Fruit fly (Drosophila melanogaster) whole organism, embryonic: ENCODE data around the gene CG34454.
A peak's percentile ranks its signal among the peaks of the same experiment; 100 is the strongest.

Source experiments
- BEAF-32 ChIP-seq: fragments of 200-800 bp; sonication (Bioruptor generic); optimal IDR thresholded peaks from 3 replicates; lab custom pipeline; 2017; ENCODE audit warnings: missing biosample characterization, missing genetic modification characterization, mild to moderate bottlenecking, moderate library complexity, missing genetic modification reagents
- CG10431 ChIP-seq: fragments of 200-800 bp; sonication (Bioruptor generic); optimal IDR thresholded peaks from 3 replicates; lab custom pipeline; 2018; ENCODE audit warnings: missing biosample characterization, mild to moderate bottlenecking, missing genetic modification characterization
- CG11247 ChIP-seq: fragments of 200-800 bp; sonication (Bioruptor generic); IDR thresholded peaks from 2 replicates; pipeline ENCODE4 v1.3.6; 2022; ENCODE audit warnings: missing biosample characterization, missing genetic modification characterization
- CG13296 ChIP-seq: fragments of 200-800 bp; sonication (Bioruptor generic); optimal IDR thresholded peaks from 3 replicates; lab custom pipeline; 2018; ENCODE audit warnings: missing biosample characterization, mild to moderate bottlenecking, missing genetic modification characterization
- CG14014 ChIP-seq: fragments of 200-800 bp; sonication (Bioruptor generic); IDR thresholded peaks from 2 replicates; pipeline ENCODE4 v1.3.6; 2022; ENCODE audit warnings: missing biosample characterization, missing genetic modification characterization
- CG14710 ChIP-seq: fragments of 200-800 bp; sonication (Bioruptor generic); optimal IDR thresholded peaks from 3 replicates; lab custom pipeline; 2019; ENCODE audit warnings: missing biosample characterization, mild to moderate bottlenecking, missing genetic modification characterization, moderate library complexity
- CG15514 ChIP-seq: fragments of 200-800 bp; sonication (Bioruptor generic); optimal IDR thresholded peaks from 3 replicates; lab custom pipeline; 2017; ENCODE audit warnings: missing biosample characterization, missing genetic modification characterization, mild to moderate bottlenecking, moderate library complexity, missing genetic modification reagents
- CG16779 ChIP-seq: fragments of 200-800 bp; sonication (Bioruptor generic); IDR thresholded peaks from 2 replicates; pipeline ENCODE4 v1.3.6; 2022; ENCODE audit warnings: missing biosample characterization, missing genetic modification characterization
- CG18476 ChIP-seq: fragments of 200-800 bp; sonication (Bioruptor generic); optimal IDR thresholded peaks from 2 replicates; lab custom pipeline; 2016; ENCODE audit warnings: missing biosample characterization, mild to moderate bottlenecking, missing genetic modification characterization
- CG2116 ChIP-seq: fragments of 200-800 bp; sonication (Bioruptor generic); optimal IDR thresholded peaks from 3 replicates; lab custom pipeline; 2018; ENCODE audit warnings: missing biosample characterization, mild to moderate bottlenecking, missing genetic modification characterization
- CG30020 ChIP-seq: fragments of 200-800 bp; optimal IDR thresholded peaks from 2 replicates; lab custom pipeline; 2019; ENCODE audit warnings: missing biosample characterization, mild to moderate bottlenecking, missing genetic modification characterization, moderate library complexity
- CG31441 ChIP-seq: fragments of 200-800 bp; sonication (Bioruptor generic); IDR thresholded peaks from 2 replicates; pipeline ENCODE4 v1.3.6; 2022; ENCODE audit warnings: missing biosample characterization, missing genetic modification characterization
- CG34376 ChIP-seq: fragments of 200-800 bp; sonication (Bioruptor generic); optimal IDR thresholded peaks from 2 replicates; lab custom pipeline; 2018; ENCODE audit warnings: missing biosample characterization, mild to moderate bottlenecking, missing genetic modification characterization
- CG4282 ChIP-seq: fragments of 200-800 bp; sonication (Bioruptor generic); optimal IDR thresholded peaks from 2 replicates; lab custom pipeline; 2016; ENCODE audit warnings: missing biosample characterization, missing genetic modification characterization
- CG4617 ChIP-seq: fragments of 200-800 bp; sonication (Bioruptor generic); optimal IDR thresholded peaks from 3 replicates; lab custom pipeline; 2016; ENCODE audit warnings: missing biosample characterization, missing genetic modification characterization, borderline replicate concordance
- Dfd ChIP-seq, 2 experiments: fragments of >200 bp; optimal IDR thresholded peaks; 2 replicates each; lab custom pipeline; 2017; ENCODE audit warnings: missing biosample characterization in 2 of 2, missing genetic modification characterization in 2 of 2
- Dp ChIP-seq: fragments of 200-800 bp; sonication (Bioruptor generic); optimal IDR thresholded peaks from 2 replicates; lab custom pipeline; 2018; ENCODE audit warnings: missing biosample characterization, mild to moderate bottlenecking, missing genetic modification characterization, moderate library complexity
- Ets97D ChIP-seq: fragments of 200-800 bp; sonication (Bioruptor generic); optimal IDR thresholded peaks from 3 replicates; lab custom pipeline; 2016; ENCODE audit warnings: missing biosample characterization, missing genetic modification characterization
- Fer1 ChIP-seq: fragments of 200-800 bp; sonication (Bioruptor generic); optimal IDR thresholded peaks from 2 replicates; lab custom pipeline; 2017; ENCODE audit warnings: missing biosample characterization, mild to moderate bottlenecking, missing genetic modification characterization
- Fer3 ChIP-seq: fragments of 200-800 bp; sonication (Bioruptor generic); optimal IDR thresholded peaks from 2 replicates; lab custom pipeline; 2018; ENCODE audit warnings: missing biosample characterization, mild to moderate bottlenecking, missing genetic modification characterization, moderate library complexity
- Hand ChIP-seq: fragments of 200-800 bp; sonication (Bioruptor generic); optimal IDR thresholded peaks from 2 replicates; lab custom pipeline; 2017; ENCODE audit warnings: mild to moderate bottlenecking, missing biosample characterization, missing genetic modification reagents, missing genetic modification characterization
- HmgZ ChIP-seq: fragments of 200-800 bp; sonication (Bioruptor generic); optimal IDR thresholded peaks from 2 replicates; lab custom pipeline; 2018; ENCODE audit warnings: missing biosample characterization, mild to moderate bottlenecking, missing genetic modification characterization
- Hmr ChIP-seq: fragments of 200-800 bp; sonication (Bioruptor generic); optimal IDR thresholded peaks from 3 replicates; lab custom pipeline; 2017; ENCODE audit warnings: mild to moderate bottlenecking, missing biosample characterization, missing genetic modification reagents, missing genetic modification characterization
- MBD-R2 ChIP-seq: fragments of 200-800 bp; sonication (Bioruptor generic); IDR thresholded peaks from 2 replicates; pipeline ENCODE4 v1.3.6; 2022; ENCODE audit warnings: missing biosample characterization, missing genetic modification characterization
- Med ChIP-seq: fragments of 200-800 bp; sonication (Bioruptor generic); peaks from one replicate; lab custom pipeline; 2016; ENCODE audit warnings: missing biosample characterization, missing genetic modification characterization, mild to moderate bottlenecking, inconsistent platforms, moderate library complexity
- NFAT ChIP-seq: fragments of 200-800 bp; sonication (Bioruptor generic); IDR thresholded peaks from 2 replicates; pipeline ENCODE4 v1.3.6; 2022; ENCODE audit warnings: missing biosample characterization, missing genetic modification characterization
- Neu2 ChIP-seq: fragments of 200-800 bp; sonication (Bioruptor generic); optimal IDR thresholded peaks from 3 replicates; lab custom pipeline; 2016; ENCODE audit warnings: missing biosample characterization, missing genetic modification characterization, borderline replicate concordance
- Poxn ChIP-seq: fragments of 200-800 bp; sonication (Bioruptor generic); IDR thresholded peaks from 2 replicates; pipeline ENCODE4 v1.3.6; 2022; ENCODE audit warnings: missing biosample characterization, missing genetic modification characterization
- Usf ChIP-seq: fragments of 200-800 bp; sonication (Bioruptor generic); optimal IDR thresholded peaks from 2 replicates; lab custom pipeline; 2017; ENCODE audit warnings: missing genotype, missing biosample characterization, missing genetic modification characterization
- Xbp1 ChIP-seq: fragments of 200-800 bp; sonication (Bioruptor generic); optimal IDR thresholded peaks from 3 replicates; lab custom pipeline; 2016; ENCODE audit warnings: missing biosample characterization, mild to moderate bottlenecking, missing genetic modification characterization
- amos ChIP-seq: fragments of 200-800 bp; sonication (Bioruptor generic); IDR thresholded peaks from 2 replicates; pipeline ENCODE4 v1.3.6; 2022; ENCODE audit warnings: missing biosample characterization, missing genetic modification characterization; ENCODE audit not compliant: partially characterized antibody
- ato ChIP-seq: fragments of 200-800 bp; sonication (Bioruptor generic); IDR thresholded peaks from 2 replicates; pipeline ENCODE4 v1.3.6; 2022; ENCODE audit warnings: missing biosample characterization, missing genetic modification characterization; ENCODE audit not compliant: partially characterized antibody
- bsh ChIP-seq, 2 experiments: fragments of 200-800 bp; sonication (Bioruptor generic); optimal IDR thresholded peaks; 2 replicates each; lab custom pipeline; 2017 to 2018; ENCODE audit warnings: mild to moderate bottlenecking in 2 of 2, missing biosample characterization in 2 of 2, missing genetic modification characterization in 2 of 2, moderate library complexity in 1 of 2
- crp ChIP-seq, 2 experiments: fragments of 200-800 bp; sonication (Bioruptor generic); optimal IDR thresholded peaks; 2 replicates in 1 of 2; 3 replicates in 1 of 2; lab custom pipeline; 2017; ENCODE audit warnings: missing biosample characterization in 2 of 2, missing genetic modification characterization in 2 of 2, mild to moderate bottlenecking in 1 of 2, moderate library complexity in 1 of 2
- fu2 ChIP-seq: fragments of 200-800 bp; sonication (Bioruptor generic); optimal IDR thresholded peaks from 2 replicates; lab custom pipeline; 2016; ENCODE audit warnings: missing biosample characterization, missing genetic modification characterization
- grn ChIP-seq: fragments of 200-800 bp; sonication (Bioruptor generic); optimal IDR thresholded peaks from 3 replicates; lab custom pipeline; 2017; ENCODE audit warnings: missing biosample characterization, missing genetic modification characterization
- inv ChIP-seq: fragments of 200-800 bp; sonication (Bioruptor generic); IDR thresholded peaks from 2 replicates; pipeline ENCODE4 v1.3.6; 2022; ENCODE audit warnings: missing biosample characterization, missing genetic modification characterization; ENCODE audit not compliant: partially characterized antibody
- luna ChIP-seq: fragments of 200-800 bp; sonication (Bioruptor generic); optimal IDR thresholded peaks from 2 replicates; lab custom pipeline; 2016; ENCODE audit warnings: missing biosample characterization, missing genetic modification characterization
- mirr ChIP-seq: fragments of 200-800 bp; sonication (Bioruptor generic); optimal IDR thresholded peaks from 3 replicates; lab custom pipeline; 2018; ENCODE audit warnings: missing biosample characterization, mild to moderate bottlenecking, missing genetic modification characterization
- nerfin-1 ChIP-seq: fragments of 200-800 bp; sonication (Bioruptor generic); optimal IDR thresholded peaks from 3 replicates; lab custom pipeline; 2019; ENCODE audit warnings: missing biosample characterization, mild to moderate bottlenecking, missing genetic modification characterization, moderate library complexity
- org-1 ChIP-seq: fragments of 200-800 bp; sonication (Bioruptor generic); optimal IDR thresholded peaks from 2 replicates; lab custom pipeline; 2017; ENCODE audit warnings: missing biosample characterization, missing genetic modification characterization
- otp ChIP-seq: fragments of 200-800 bp; sonication (Bioruptor generic); IDR thresholded peaks from 3 replicates; pipeline ENCODE4, ENCODE4 v1.3.6; 2022; ENCODE audit warnings: missing biosample characterization, missing genetic modification characterization
- row ChIP-seq: fragments of 200-800 bp; sonication (Bioruptor generic); IDR thresholded peaks from 3 replicates; pipeline ENCODE4 v1.3.6; 2022; ENCODE audit warnings: missing biosample characterization, missing genetic modification characterization
- slbo ChIP-seq: fragments of 200-800 bp; sonication (Bioruptor generic); IDR thresholded peaks from 2 replicates; pipeline ENCODE4 v1.3.6; 2022; ENCODE audit warnings: missing biosample characterization, missing genetic modification characterization
- sug ChIP-seq: fragments of 200-800 bp; optimal IDR thresholded peaks from 2 replicates; lab custom pipeline; 2019; ENCODE audit warnings: missing biosample characterization, mild to moderate bottlenecking, missing genetic modification characterization, moderate library complexity
- tll ChIP-seq, 2 experiments: fragments of 200-800 bp in 1 of 2; fragments of >200 bp in 1 of 2; sonication (Bioruptor generic) in 1 of 2; optimal IDR thresholded peaks; 2 replicates each; lab custom pipeline; 2017 to 2019; ENCODE audit warnings: missing biosample characterization in 2 of 2, missing genetic modification characterization in 2 of 2, mild to moderate bottlenecking in 1 of 2, moderate library complexity in 1 of 2
- twi ChIP-seq: fragments of 200-800 bp; optimal IDR thresholded peaks from 2 replicates; lab custom pipeline; 2019; ENCODE audit warnings: missing biosample characterization, mild to moderate bottlenecking, missing genetic modification characterization, moderate library complexity

CG34454 gene

dm6 chr3L:203536-204135 is 28.5 kb downstream of the CG34454 start, which contains the start of gene NitFhit (continued):
- peak; percentile 91 for TF ChIP-seq grn (GFP tag; lab: Kevin White, UChicago)
- peak; percentile 100 for TF ChIP-seq CG14710 (tag; lab: Kevin White, UChicago)
- no peak for TF ChIP-seq ato (GFP tag; lab: Robert Waterston, UW)
- no peak for TF ChIP-seq luna
- TF ChIP-seq sug (tag; lab: Kevin White, UChicago) = peak; percentile 36
- TF ChIP-seq Fer1 = peak; percentile 10
- TF ChIP-seq row (GFP tag; lab: Robert Waterston, UW) = peak; percentile 48; the same call in 1 of the 3 replicates
- TF ChIP-seq MBD-R2 (GFP tag; lab: Robert Waterston, UW) = peak; percentile 72
- TF ChIP-seq CG15514 (GFP tag; lab: Kevin White, UChicago) = peak; percentile 7
- no peak for TF ChIP-seq Hmr (GFP tag; lab: Kevin White, UChicago)
- peak; percentile 34 for TF ChIP-seq HmgZ (tag; lab: Kevin White, UChicago)
- TF ChIP-seq CG34376 (GFP tag; lab: Kevin White, UChicago) = peak; percentile 39
- TF ChIP-seq twi (tag; lab: Kevin White, UChicago) = no peak
- peak; percentile 13 for TF ChIP-seq Ets97D (GFP tag; lab: Kevin White, UChicago)
- no peak for TF ChIP-seq nerfin-1 (tag; lab: Kevin White, UChicago)
- TF ChIP-seq tll (GFP tag; optimal IDR thresholded peaks at IDR 0.05; lab: Kevin White, UChicago) = no peak
- peak; percentile 2 for TF ChIP-seq Xbp1 (GFP tag; lab: Kevin White, UChicago)
- peak; percentile 10 for TF ChIP-seq mirr (GFP tag; lab: Kevin White, UChicago)
- no peak for TF ChIP-seq CG4282 (GFP tag; lab: Kevin White, UChicago)
- TF ChIP-seq Dp = peak; percentile 56
- TF ChIP-seq org-1 (GFP tag; lab: Kevin White, UChicago) = no peak
- no peak for TF ChIP-seq amos
- peak in 1 of 2 experiments; percentile 21 for TF ChIP-seq bsh (GFP tag; optimal IDR thresholded peaks at IDR 0.05; lab: Kevin White, UChicago)
- TF ChIP-seq BEAF-32 = peak; percentile 6
- TF ChIP-seq slbo = 0 out of 2 replicates have a peak, but pooled peaks have one; percentile 4
- TF ChIP-seq crp (GFP tag; optimal IDR thresholded peaks at IDR 0.05; lab: Kevin White, UChicago) = peak in 1 of 2 experiments; percentile 73
- TF ChIP-seq CG4617 (GFP tag; lab: Kevin White, UChicago) = peak; percentile 34
- TF ChIP-seq NFAT (GFP tag; lab: Robert Waterston, UW) = peak; percentile 45; the same call in 1 of the 2 replicates
- peak; percentile 48 for TF ChIP-seq Med
- TF ChIP-seq CG16779 (GFP tag; lab: Robert Waterston, UW) = no peak
- no peak for TF ChIP-seq CG14014
- no peak for TF ChIP-seq Poxn (GFP tag; lab: Robert Waterston, UW)

DNA sequence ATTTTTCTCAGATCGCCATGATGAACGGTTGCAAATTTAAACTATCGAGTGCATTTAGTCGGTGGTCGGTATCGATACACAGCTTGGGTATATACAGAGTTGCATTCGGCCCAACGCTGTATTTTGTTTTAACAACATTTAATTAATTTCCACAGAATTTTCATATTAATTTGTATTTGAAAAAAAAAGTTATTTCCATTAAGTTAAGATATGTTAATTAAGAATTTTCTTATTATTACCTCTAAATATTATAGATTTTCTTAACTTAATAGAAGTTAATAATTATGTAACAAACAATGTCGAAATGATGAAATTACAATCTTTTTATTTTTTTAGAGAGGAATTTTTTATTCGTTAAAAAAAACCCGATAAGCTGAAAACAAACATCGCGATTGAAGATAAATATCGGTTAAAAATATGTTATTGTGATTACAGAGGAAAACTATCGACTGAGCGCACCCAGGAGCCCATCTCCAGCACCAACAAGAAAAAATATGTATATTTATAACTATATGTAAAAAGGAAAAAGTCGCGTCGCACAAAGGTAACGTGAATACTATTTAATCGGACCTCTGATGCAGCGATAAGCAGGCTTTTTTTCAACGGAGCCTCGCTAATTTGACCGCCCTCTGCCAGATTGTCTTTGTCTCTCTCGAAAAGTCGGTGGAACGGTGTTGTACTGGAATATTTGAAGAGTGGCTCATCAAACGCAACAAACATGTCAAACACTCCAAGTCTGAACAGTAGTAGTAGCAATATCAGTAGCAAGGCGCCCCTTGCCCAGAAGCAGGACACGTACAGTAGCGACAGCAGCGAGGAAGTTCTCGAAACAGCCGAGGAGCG is 32.2 kb downstream of the CG34454 start, which contains the start of the genes rno and mri:
Gene rno (minus strand): TSS at position 9 of the 843 bp plus-strand sequence.
Gene mri (plus strand): TSS at position 421 of the 843 bp plus-strand sequence.
- TF ChIP-seq CG30020 (tag; lab: Kevin White, UChicago) (peak; percentile 83), CG13296 (no peak), Usf (GFP tag; lab: Kevin White, UChicago) (peak; percentile 50), Neu2 (no peak), otp (GFP tag; lab: Robert Waterston, UW) (0 out of 3 replicates have a peak, but pooled peaks have one; percentile 32), CG31441 (GFP tag; lab: Robert Waterston, UW) (peak; percentile 82), CG11247 (peak; percentile 50; the same call in 1 of the 2 replicates), fu2 (no peak), Dfd (GFP tag; optimal IDR thresholded peaks at IDR 0.05; lab: Kevin White, UChicago) (no peak), Fer3 (tag; lab: Kevin White, UChicago) (peak; percentile 75), inv (GFP tag; lab: Robert Waterston, UW) (peak; percentile 90), CG18476 (GFP tag; lab: Kevin White, UChicago) (no peak), CG2116 (GFP tag; lab: Kevin White, UChicago) (peak; percentile 99), Hand (no peak), CG10431 (GFP tag; lab: Kevin White, UChicago) (no peak)
